Worm (Caenorhabditis elegans) whole organism, mixed stage, embryonic: ENCODE results near the gene F58F9.9.

Experiments used
- blmp-1 ChIP-seq: fragments of 150-350 bp; optimal IDR thresholded peaks from 2 replicates; lab custom pipeline; 2014; ENCODE audit warnings: missing biosample characterization, missing genetic modification characterization
- ceh-39 ChIP-seq: fragments of 150-350 bp; optimal IDR thresholded peaks from 2 replicates; lab custom pipeline; 2014; ENCODE audit warnings: missing biosample characterization, missing genetic modification characterization
- ceh-43 ChIP-seq: fragments of 200-800 bp; sonication (Bioruptor generic); optimal IDR thresholded peaks from 2 replicates; lab custom pipeline; 2018; ENCODE audit warnings: mild to moderate bottlenecking, missing genetic modification characterization, moderate library complexity, missing compliant biosample characterization
- ceh-83 ChIP-seq: fragments of 200-800 bp; sonication (Bioruptor generic); optimal IDR thresholded peaks from 2 replicates; lab custom pipeline; 2018; ENCODE audit warnings: mild to moderate bottlenecking, missing genetic modification characterization, missing compliant biosample characterization
- cnd-1 ChIP-seq: fragments of 200-800 bp; sonication (Bioruptor generic); optimal IDR thresholded peaks from 2 replicates; lab custom pipeline; 2018; ENCODE audit warnings: mild to moderate bottlenecking, missing genetic modification characterization, missing compliant biosample characterization
- drap-1 ChIP-seq: fragments of 200-800 bp; sonication (Bioruptor generic); optimal IDR thresholded peaks from 3 replicates; lab custom pipeline; 2018; ENCODE audit warnings: mild to moderate bottlenecking, missing genetic modification characterization, missing compliant biosample characterization
- elt-1 ChIP-seq: sonication (generic microtip); optimal IDR thresholded peaks from 2 replicates; lab custom pipeline; 2017; ENCODE audit warnings: missing genetic modification characterization, mild to moderate bottlenecking, missing compliant biosample characterization, antibody characterized with exemption, moderate library complexity, borderline replicate concordance; ENCODE audit not compliant: insufficient read depth
- elt-3 ChIP-seq: fragments of 150-350 bp; optimal IDR thresholded peaks from 2 replicates; lab custom pipeline; 2014; ENCODE audit warnings: missing biosample characterization, missing genetic modification characterization
- flh-1 ChIP-seq: fragments of 200-800 bp; sonication (Bioruptor generic); optimal IDR thresholded peaks from 2 replicates; lab custom pipeline; 2018; ENCODE audit warnings: mild to moderate bottlenecking, missing genetic modification characterization, moderate library complexity, missing compliant biosample characterization
- ham-2 ChIP-seq: fragments of 200-800 bp; sonication (Bioruptor generic); optimal IDR thresholded peaks from 2 replicates; lab custom pipeline; 2018; ENCODE audit warnings: mild to moderate bottlenecking, missing genetic modification characterization, missing compliant biosample characterization
- hlh-1 ChIP-seq: fragments of 150-350 bp; optimal IDR thresholded peaks from 2 replicates; lab custom pipeline; 2014; ENCODE audit warnings: missing biosample characterization, missing genetic modification reagents, missing genetic modification characterization
- lin-13 ChIP-seq: fragments of 150-350 bp; optimal IDR thresholded peaks from 2 replicates; lab custom pipeline; 2014; ENCODE audit warnings: missing biosample characterization, missing genetic modification characterization
- lin-32 ChIP-seq: fragments of 200-800 bp; sonication (Bioruptor generic); optimal IDR thresholded peaks from 2 replicates; lab custom pipeline; 2018; ENCODE audit warnings: mild to moderate bottlenecking, missing genetic modification characterization, missing compliant biosample characterization
- lsy-2 ChIP-seq: fragments of 150-350 bp; optimal IDR thresholded peaks from 2 replicates; lab custom pipeline; 2014; ENCODE audit warnings: missing biosample characterization, missing genetic modification characterization
- mab-5 ChIP-seq: fragments of 150-350 bp; optimal IDR thresholded peaks from 2 replicates; lab custom pipeline; 2014; ENCODE audit warnings: missing biosample characterization, missing genetic modification characterization
- mep-1 ChIP-seq: fragments of 150-350 bp; optimal IDR thresholded peaks from 2 replicates; lab custom pipeline; 2017; ENCODE audit warnings: missing biosample characterization, missing genetic modification reagents, missing genetic modification characterization, inconsistent platforms
- mls-2 ChIP-seq: sonication (generic microtip); optimal IDR thresholded peaks from 2 replicates; lab custom pipeline; 2016; ENCODE audit warnings: mild to moderate bottlenecking, missing genetic modification characterization, moderate library complexity, missing compliant biosample characterization
- nhr-12 ChIP-seq: fragments of 150-350 bp; optimal IDR thresholded peaks from 2 replicates; lab custom pipeline; 2014; ENCODE audit warnings: missing biosample characterization, missing genetic modification characterization
- nhr-237 ChIP-seq: fragments of 150-350 bp; optimal IDR thresholded peaks from 2 replicates; lab custom pipeline; 2014; ENCODE audit warnings: missing biosample characterization, missing genetic modification characterization
- nhr-28 ChIP-seq: fragments of 150-350 bp; optimal IDR thresholded peaks from 2 replicates; lab custom pipeline; 2014; ENCODE audit warnings: missing biosample characterization, missing genetic modification characterization
- nhr-76 ChIP-seq: sonication (generic microtip); optimal IDR thresholded peaks from 2 replicates; lab custom pipeline; 2017; ENCODE audit warnings: missing biosample characterization, missing genetic modification characterization
- pha-4 ChIP-seq: fragments of 150-350 bp; optimal IDR thresholded peaks from 2 replicates; lab custom pipeline; 2018; ENCODE audit warnings: missing biosample characterization, missing genetic modification reagents, missing genetic modification characterization
- unc-120 ChIP-seq: sonication (generic microtip); optimal IDR thresholded peaks from 2 replicates; lab custom pipeline; 2017; ENCODE audit warnings: missing genetic modification characterization, missing compliant biosample characterization; ENCODE audit not compliant: poor library complexity, severe bottlenecking
- unc-39 ChIP-seq: fragments of 150-350 bp; optimal IDR thresholded peaks from 2 replicates; lab custom pipeline; 2014; ENCODE audit warnings: missing biosample characterization, missing genetic modification characterization
- unc-62 ChIP-seq: fragments of 150-350 bp; optimal IDR thresholded peaks from 2 replicates; lab custom pipeline; 2014; ENCODE audit warnings: missing biosample characterization, missing genetic modification reagents, missing genetic modification characterization
- zip-8 ChIP-seq: fragments of 150-350 bp; optimal IDR thresholded peaks from 2 replicates; lab custom pipeline; 2014; ENCODE audit warnings: missing biosample characterization, missing genetic modification characterization
- ztf-11 ChIP-seq: fragments of 150-350 bp; optimal IDR thresholded peaks from 2 replicates; lab custom pipeline; 2014; ENCODE audit warnings: missing biosample characterization, missing genetic modification characterization

F58F9.9 gene

ce11 chrIV:6282143-6282542, 42.0 kb downstream of the F58F9.9 start, which contains the start of gene srv-32:
srv-32 (minus strand) TSS chrIV:6282243.
- TF ChIP-seq ceh-83 (no peak), hlh-1 (tag; lab: Kevin White, UChicago) (no peak), unc-62 (GFP tag; lab: Kevin White, UChicago) (no peak), ceh-43 (no peak), ztf-11 (tag; lab: Kevin White, UChicago) (no peak), unc-120 (tag; lab: Kevin White, UChicago) (no peak), cnd-1 (tag; lab: Kevin White, UChicago) (no peak), flh-1 (GFP tag; lab: Kevin White, UChicago) (no peak), zip-8 (tag; lab: Kevin White, UChicago) (no peak), elt-1 (tag; lab: Kevin White, UChicago) (no peak), mep-1 (tag; lab: Kevin White, UChicago) (no peak), blmp-1 (tag; lab: Kevin White, UChicago) (no peak), lin-32 (no peak), lin-13 (tag; lab: Kevin White, UChicago) (no peak), unc-39 (tag; lab: Kevin White, UChicago) (no peak)

ce11 chrIV:6284277-6284676, 44.2 kb downstream of the F58F9.9 start, which contains the start of gene ops-1:
ops-1 (minus strand) TSS chrIV:6284377.
- TF ChIP-seq lin-32, result no peak
- TF ChIP-seq cnd-1 (tag; lab: Kevin White, UChicago), result no peak

- TF ChIP-seq mab-5 (tag; lab: Kevin White, UChicago), result no peak
- no peak for TF ChIP-seq pha-4 (tag; lab: Kevin White, UChicago)
- TF ChIP-seq lsy-2 (tag; lab: Kevin White, UChicago), result no peak
- no peak for TF ChIP-seq mls-2 (tag; lab: Kevin White, UChicago)
- TF ChIP-seq unc-62 (GFP tag; lab: Kevin White, UChicago), result no peak
- TF ChIP-seq mep-1 (tag; lab: Kevin White, UChicago), result no peak
- no peak for TF ChIP-seq ceh-39 (tag; lab: Kevin White, UChicago)
- no peak for TF ChIP-seq nhr-237 (tag; lab: Kevin White, UChicago)
- TF ChIP-seq ham-2 (GFP tag; lab: Kevin White, UChicago), result no peak
- TF ChIP-seq nhr-28 (tag; lab: Kevin White, UChicago), result no peak
- no peak for TF ChIP-seq drap-1 (GFP tag; lab: Kevin White, UChicago)
- no peak for TF ChIP-seq nhr-12 (tag; lab: Kevin White, UChicago)
- TF ChIP-seq elt-3 (tag; lab: Kevin White, UChicago), result no peak
- TF ChIP-seq ztf-11 (tag; lab: Kevin White, UChicago), result no peak
- no peak for TF ChIP-seq unc-120 (tag; lab: Kevin White, UChicago)
- TF ChIP-seq nhr-76, result no peak
- no peak for TF ChIP-seq ceh-43
- no peak for TF ChIP-seq cnd-1 (tag; lab: Kevin White, UChicago)
Measured at ce11 chrIV:6290741-6291140, 50.6 kb downstream of the F58F9.9 start, which contains the start of gene srv-24. srv-24 (minus strand) TSS chrIV:6290841.
